Worm (Caenorhabditis elegans): Measurements from ENCODE around the gene cfp-1.

Gene cfp-1

DNA sequence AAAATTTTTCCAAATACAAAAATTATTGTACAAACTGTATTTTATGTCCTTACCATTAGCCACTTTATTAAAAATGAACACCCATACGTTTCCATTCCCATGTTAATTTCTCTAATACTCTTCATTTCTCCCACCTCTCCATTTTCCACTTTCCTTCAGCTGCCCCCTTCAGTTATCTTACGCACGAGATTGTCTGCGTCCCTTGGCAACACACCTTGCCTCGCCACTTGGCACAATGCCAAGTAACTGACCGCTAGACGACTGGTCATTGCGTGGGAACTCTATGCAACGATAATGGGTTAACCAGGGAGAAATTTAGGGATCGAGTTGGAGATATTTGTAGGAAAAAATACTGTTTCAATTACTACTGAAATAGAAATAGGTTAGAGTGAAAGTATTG lies 30.5 kb upstream of the cfp-1 start:
- TF ChIP-seq nhr-20 (tag; optimal IDR thresholded peaks at IDR 0.05) (peak; percentile 0), isw-1 (GFP tag; IDR thresholded peaks at IDR 0.05) (no peak), mef-2 (tag; optimal IDR thresholded peaks at IDR 0.05) (no peak), unc-130 (tag; optimal IDR thresholded peaks at IDR 0.05) (no peak), blmp-1 (tag; optimal IDR thresholded peaks at IDR 0.05) (peak; percentile 12), ceh-63 (GFP tag; optimal IDR thresholded peaks at IDR 0.05) (no peak), nhr-76 (tag; optimal IDR thresholded peaks at IDR 0.05) (no peak), swsn-7 (tag; optimal IDR thresholded peaks at IDR 0.05) (peak; percentile 12), efl-1 (optimal IDR thresholded peaks at IDR 0.05) (no peak), efl-1 (GFP tag; optimal IDR thresholded peaks at IDR 0.05 in 1 of 2) (peak in 1 of 2 experiments; percentile 64), jun-1 (tag; optimal IDR thresholded peaks at IDR 0.05) (no peak), ztf-11 (tag; optimal IDR thresholded peaks at IDR 0.05) (peak in 1 of 2 experiments; percentile 42), efl-3 (GFP tag; optimal IDR thresholded peaks at IDR 0.05) (no peak), vab-15 (tag; optimal IDR thresholded peaks at IDR 0.05) (no peak), nhr-71 (tag; optimal IDR thresholded peaks at IDR 0.05) (peak; percentile 41), fkh-8 (tag; optimal IDR thresholded peaks at IDR 0.05) (peak; percentile 69), snu-23 (GFP tag; optimal IDR thresholded peaks at IDR 0.05) (peak; percentile 3), nhr-84 (tag; optimal IDR thresholded peaks at IDR 0.05) (no peak), nhr-47 (tag; optimal IDR thresholded peaks at IDR 0.05) (peak; percentile 10), snpc-4 (tag; optimal IDR thresholded peaks at IDR 0.05) (no peak), xbp-1 (tag; optimal IDR thresholded peaks at IDR 0.05) (no peak), dsc-1 (tag; optimal IDR thresholded peaks at IDR 0.05) (no peak), unc-86 (tag; optimal IDR thresholded peaks at IDR 0.05) (peak; percentile 31)

DNA sequence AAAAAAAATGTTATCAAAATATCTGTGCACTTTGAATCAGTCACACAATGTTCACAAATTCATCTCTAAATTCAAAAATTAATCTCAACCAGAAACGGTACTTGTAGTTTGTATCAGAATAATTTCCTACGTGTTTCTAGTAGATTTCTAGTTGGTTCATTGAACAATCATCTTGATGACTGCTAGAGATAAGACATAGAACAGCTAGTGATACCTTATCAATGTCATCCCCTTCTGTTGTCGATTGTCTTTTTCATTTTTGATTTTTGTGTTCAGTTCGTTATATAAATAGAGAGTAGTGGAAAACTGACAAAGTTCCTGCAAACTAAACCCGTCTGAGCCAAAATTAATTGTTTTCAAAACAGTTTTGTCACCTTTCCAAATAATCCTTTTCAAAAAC lies 26.8 kb upstream of the cfp-1 start:
- TF ChIP-seq sptf-1 (tag; optimal IDR thresholded peaks at IDR 0.05) (no peak), pqm-1 (tag; optimal IDR thresholded peaks at IDR 0.05) (peak; percentile 55), nhr-84 (tag; optimal IDR thresholded peaks at IDR 0.05) (no peak), snu-23 (GFP tag; optimal IDR thresholded peaks at IDR 0.05) (peak; percentile 23), F16B12.6 (tag; optimal IDR thresholded peaks at IDR 0.05) (no peak), blmp-1 (tag; optimal IDR thresholded peaks at IDR 0.05) (peak; percentile 18), elt-2 (tag; optimal IDR thresholded peaks at IDR 0.05) (peak; percentile 55), nhr-19 (GFP tag; conservative IDR thresholded peaks at IDR 0.05) (0 out of 2 replicates have a peak, but pooled peaks have one; percentile 6), xbp-1 (tag; optimal IDR thresholded peaks at IDR 0.05) (no peak), nhr-20 (tag; optimal IDR thresholded peaks at IDR 0.05) (peak; percentile 58), Y116A8C.19 (tag; optimal IDR thresholded peaks at IDR 0.05; ENCODE audit: borderline replicate concordance) (no peak), elt-3 (tag; optimal IDR thresholded peaks at IDR 0.05) (peak in 5 of 6 experiments; percentile 21 to 84 (median 52)), nhr-71 (tag; optimal IDR thresholded peaks at IDR 0.05) (no peak), unc-30 (tag; optimal IDR thresholded peaks at IDR 0.05) (no peak), unc-86 (tag; optimal IDR thresholded peaks at IDR 0.05) (no peak)

DNA sequence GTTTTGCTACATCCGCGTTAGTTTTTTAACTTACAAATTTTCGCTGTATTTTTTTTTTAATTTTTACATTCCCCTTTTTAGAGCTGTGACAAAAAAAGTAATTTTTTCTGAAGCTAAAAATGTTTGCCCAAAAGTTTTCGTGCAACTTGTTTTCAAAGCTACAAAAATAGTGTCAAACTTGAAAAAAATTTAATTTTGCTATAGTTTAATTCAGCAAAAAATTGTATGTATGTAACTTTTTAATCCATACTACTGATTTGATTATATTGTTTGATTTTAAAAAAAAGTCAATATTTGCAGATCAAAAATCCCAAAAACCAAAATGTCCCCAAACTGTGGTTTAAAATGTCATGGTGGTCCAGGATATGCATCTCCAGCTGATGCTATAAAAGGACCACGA lies 26.3 kb upstream of the cfp-1 start, which contains the start of gene semo-1:
semo-1 (plus strand) TSS at position 301 of the 400 bp plus-strand sequence.
- TF ChIP-seq egl-27 (tag; optimal IDR thresholded peaks at IDR 0.05) (no peak), lin-35 (GFP tag; optimal IDR thresholded peaks at IDR 0.05) (no peak), irx-1 (tag; optimal IDR thresholded peaks at IDR 0.05) (no peak), nhr-71 (tag; optimal IDR thresholded peaks at IDR 0.05) (no peak), sptf-1 (tag; optimal IDR thresholded peaks at IDR 0.05) (no peak), efl-3 (GFP tag; optimal IDR thresholded peaks at IDR 0.05) (no peak), unc-30 (tag; optimal IDR thresholded peaks at IDR 0.05) (no peak)

DNA sequence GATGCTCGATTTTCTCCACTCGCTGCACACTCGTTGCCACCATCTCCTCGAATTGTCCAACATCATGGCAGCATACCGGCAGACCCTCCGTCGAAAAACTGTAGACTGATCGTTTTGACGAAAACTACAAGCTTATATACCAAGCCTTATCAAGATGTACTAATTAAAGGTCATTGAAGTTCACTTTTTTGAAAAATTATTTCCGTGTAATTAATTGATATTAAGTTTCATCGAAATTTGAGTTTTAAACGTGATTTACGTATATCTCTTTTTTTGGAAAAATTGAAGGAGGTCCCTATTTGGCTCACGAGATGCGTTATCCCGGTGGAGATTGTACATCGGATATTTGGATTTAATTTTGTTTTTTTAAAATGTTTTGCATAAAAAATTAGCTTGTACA lies 16.6 kb upstream of the cfp-1 start, which contains the start of gene Y37A1B.4:
Y37A1B.4 (minus strand) TSS at position 101 of the 400 bp plus-strand sequence.
- TF ChIP-seq xbp-1 (tag; optimal IDR thresholded peaks at IDR 0.05): no peak
- TF ChIP-seq ets-5 (GFP tag; IDR thresholded peaks at IDR 0.05): no peak
- no peak for TF ChIP-seq nhr-84 (tag; optimal IDR thresholded peaks at IDR 0.05)
- no peak for TF ChIP-seq tlp-1 (tag; optimal IDR thresholded peaks at IDR 0.05)
- no peak for TF ChIP-seq sox-4 (tag; optimal IDR thresholded peaks at IDR 0.05)
- TF ChIP-seq Y116A8C.19 (tag; optimal IDR thresholded peaks at IDR 0.05; ENCODE audit: borderline replicate concordance): no peak
- TF ChIP-seq lsy-2 (tag; optimal IDR thresholded peaks at IDR 0.05): no peak
- no peak for TF ChIP-seq ceh-8 (GFP tag; optimal IDR thresholded peaks at IDR 0.05)
- no peak for TF ChIP-seq ztf-11 (tag; optimal IDR thresholded peaks at IDR 0.05)
- no peak for TF ChIP-seq fos-1 (tag; optimal IDR thresholded peaks at IDR 0.05)
- TF ChIP-seq egl-13 (tag; optimal IDR thresholded peaks at IDR 0.05): no peak
- no peak for TF ChIP-seq lin-39 (tag; optimal IDR thresholded peaks at IDR 0.05)
- TF ChIP-seq efl-1 (optimal IDR thresholded peaks at IDR 0.05): no peak
- TF ChIP-seq efl-1 (GFP tag; optimal IDR thresholded peaks at IDR 0.05 in 1 of 2): no peak
- no peak for TF ChIP-seq irx-1 (tag; optimal IDR thresholded peaks at IDR 0.05)
